ENCODE assay signal across 4 fruit fly cellular contexts in the genomic region with DNA sequence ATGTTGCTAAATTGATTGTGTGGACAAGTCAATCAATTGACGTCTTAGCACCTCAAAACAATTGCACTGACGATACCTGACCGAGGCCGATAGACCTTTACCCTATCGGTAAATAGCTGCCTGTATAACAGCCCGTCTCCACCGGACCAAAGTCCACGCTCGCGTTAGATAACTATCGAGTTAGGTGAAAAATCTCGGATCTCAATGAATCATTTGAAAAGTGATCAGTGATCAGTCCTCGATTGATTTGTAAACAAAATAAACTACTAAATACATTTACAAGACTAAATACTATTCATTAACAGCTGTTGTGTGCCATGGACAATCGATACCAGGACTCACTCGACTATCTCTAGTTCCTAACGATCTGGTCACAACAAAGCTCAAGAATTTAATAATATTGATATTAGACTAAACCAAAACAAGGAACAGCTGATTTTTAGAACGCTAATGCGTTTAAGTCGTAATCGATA.
TF ChIP-seq lines count a peak whose summit lies in the region.
"Not testable (repeated sequence)": the region's sequence is repeated elsewhere in the genome, so short reads cannot be mapped to it uniquely, and the experiment has no call there.

A gene (minus strand): TSS at position 78 of the 473 bp plus-strand sequence.
A gene (plus strand): TSS at position 342 of the 473 bp plus-strand sequence.

- TF ChIP-seq CTCF in whole organism, embryonic (GFP tag; optimal IDR thresholded peaks at IDR 0.05; lab: Kevin White, UChicago) = not testable (repeated sequence)

TF ChIP-seq in whole organism, adult, 20 proteins besides CTCF, POLR2A, EP300 and RAD21:
- TF ChIP-seq toe (GFP tag; optimal IDR thresholded peaks at IDR 0.05; lab: Kevin White, UChicago) (peak; percentile 13), kay (GFP tag; lab: Kevin White, UChicago; ENCODE audit: borderline replicate concordance) (peak; percentile 57)
TF ChIP-seq in whole organism, adult: peak in this region for 2; not testable (repeated sequence) for 18.

TF ChIP-seq in whole organism, embryonic, 481 proteins besides CTCF, POLR2A, EP300 and RAD21 (continues in another document):
- peak; percentile 81 for TF ChIP-seq Scr (GFP tag; IDR thresholded peaks at IDR 0.05; lab: Robert Waterston, UW; ENCODE audit: partially characterized antibody)
- peak; percentile 87 for TF ChIP-seq CG8290 (GFP tag; optimal IDR thresholded peaks at IDR 0.05; lab: Kevin White, UChicago)
- TF ChIP-seq CG8290 (tag; optimal IDR thresholded peaks at IDR 0.05; lab: Kevin White, UChicago); prd (optimal IDR thresholded peaks at IDR 0.05; lab: Kevin White, UChicago); pan (optimal IDR thresholded peaks at IDR 0.05; lab: Kevin White, UChicago): not testable (repeated sequence)
- TF ChIP-seq bbx (GFP tag; IDR thresholded peaks at IDR 0.05; lab: Robert Waterston, UW; ENCODE audit: partially characterized antibody) = peak; percentile 86
- peak; percentile 84 for TF ChIP-seq unc-4 (GFP tag; IDR thresholded peaks at IDR 0.05; lab: Robert Waterston, UW; ENCODE audit: partially characterized antibody)
- 0 out of 4 replicates have a peak, but pooled peaks have one; percentile 20 for TF ChIP-seq chinmo (GFP tag; IDR thresholded peaks at IDR 0.05; lab: Robert Waterston, UW; ENCODE audit: partially characterized antibody)
- TF ChIP-seq tna (GFP tag; IDR thresholded peaks at IDR 0.05; lab: Robert Waterston, UW; ENCODE audit: partially characterized antibody) = peak; percentile 62
- peak; percentile 71 for TF ChIP-seq Dref (GFP tag; IDR thresholded peaks at IDR 0.05; lab: Robert Waterston, UW)
- TF ChIP-seq CG13287 (GFP tag; IDR thresholded peaks at IDR 0.05; lab: Robert Waterston, UW; ENCODE audit: partially characterized antibody) = peak; percentile 33
- TF ChIP-seq ssp (GFP tag; IDR thresholded peaks at IDR 0.05; lab: Robert Waterston, UW) = peak; percentile 95
- peak; percentile 56 for TF ChIP-seq CG14860 (GFP tag; IDR thresholded peaks at IDR 0.05; lab: Robert Waterston, UW; ENCODE audit: partially characterized antibody)
- TF ChIP-seq hb (GFP tag; IDR thresholded peaks at IDR 0.05; lab: Robert Waterston, UW; ENCODE audit: partially characterized antibody) = peak; percentile 76
- TF ChIP-seq prd (GFP tag; IDR thresholded peaks at IDR 0.05; lab: Robert Waterston, UW) = peak; percentile 31; the same call in 1 of the 3 replicates
- 0 out of 3 replicates have a peak, but pooled peaks have one; percentile 20 for TF ChIP-seq mld (GFP tag; IDR thresholded peaks at IDR 0.05; lab: Robert Waterston, UW; ENCODE audit: partially characterized antibody)
- TF ChIP-seq CG32532 (GFP tag; IDR thresholded peaks at IDR 0.05; lab: Robert Waterston, UW) = peak; percentile 17; the same call in 1 of the 2 replicates
- peak; percentile 60; the same call in 2 of the 3 replicates for TF ChIP-seq CG34224 (GFP tag; IDR thresholded peaks at IDR 0.05; lab: Robert Waterston, UW; ENCODE audit: partially characterized antibody)
- peak in 1 of 2 experiments; percentile 24 for TF ChIP-seq pan (GFP tag; optimal IDR thresholded peaks at IDR 0.05 in 1 of 2, IDR thresholded peaks at IDR 0.05 in 1 of 2)
- TF ChIP-seq klu (GFP tag; IDR thresholded peaks at IDR 0.05; lab: Robert Waterston, UW) = peak; percentile 18; the same call in 1 of the 2 replicates
- 0 out of 2 replicates have a peak, but pooled peaks have one; percentile 11 for TF ChIP-seq Ptx1 (GFP tag; IDR thresholded peaks at IDR 0.05; lab: Robert Waterston, UW)

TF ChIP-seq in whole organism, prepupa, 60 proteins besides CTCF, POLR2A, EP300 and RAD21:
- TF ChIP-seq eg (GFP tag; IDR thresholded peaks at IDR 0.05; lab: Robert Waterston, UW) (0 out of 3 replicates have a peak, but pooled peaks have one; percentile 44), svp (GFP tag; lab: Kevin White, UChicago) (peak; percentile 84), Eip78C (GFP tag; lab: Kevin White, UChicago) (peak; percentile 23)

TF ChIP-seq in whole organism, pupa, 21 proteins besides CTCF, POLR2A, EP300 and RAD21:
- TF ChIP-seq CG4496 (GFP tag; IDR thresholded peaks at IDR 0.05; lab: Robert Waterston, UW) = peak; percentile 52; the same call in 2 of the 3 replicates
